Fruit fly (Drosophila melanogaster) whole organism, embryonic: ENCODE measurements around the gene CG31808.

Experiments
- Adf1 ChIP-seq: fragments of 200-800 bp; sonication (Bioruptor generic); IDR thresholded peaks from 2 replicates; pipeline ENCODE4 v1.3.6; 2022; ENCODE audit warnings: missing biosample characterization, missing genetic modification characterization
- Bteb2 ChIP-seq: fragments of 200-800 bp; sonication (Bioruptor generic); optimal IDR thresholded peaks from 2 replicates; lab custom pipeline; 2016; ENCODE audit warnings: missing biosample characterization, missing genetic modification characterization
- CG10147 ChIP-seq: fragments of 200-800 bp; sonication (Bioruptor generic); optimal IDR thresholded peaks from 2 replicates; lab custom pipeline; 2019; ENCODE audit warnings: missing biosample characterization, mild to moderate bottlenecking, missing genetic modification characterization, moderate library complexity
- CG10321 ChIP-seq: fragments of 200-800 bp; sonication (Bioruptor generic); IDR thresholded peaks from 2 replicates; pipeline ENCODE4 v1.3.6; 2022; ENCODE audit warnings: missing biosample characterization, missing genetic modification characterization
- CG11504 ChIP-seq: fragments of 200-800 bp; sonication (Bioruptor generic); optimal IDR thresholded peaks from 3 replicates; lab custom pipeline; 2019; ENCODE audit warnings: missing biosample characterization, mild to moderate bottlenecking, missing genetic modification characterization, moderate library complexity
- CG12219 ChIP-seq: fragments of 200-800 bp; sonication (Bioruptor generic); optimal IDR thresholded peaks from 3 replicates; lab custom pipeline; 2018; ENCODE audit warnings: missing biosample characterization, mild to moderate bottlenecking, missing genetic modification characterization
- CG12659 ChIP-seq: fragments of 200-800 bp; sonication (Bioruptor generic); optimal IDR thresholded peaks from 3 replicates; lab custom pipeline; 2017; ENCODE audit warnings: mild to moderate bottlenecking, missing biosample characterization, missing genetic modification reagents, missing genetic modification characterization
- CG12769 ChIP-seq: fragments of 200-800 bp; sonication (Bioruptor generic); optimal IDR thresholded peaks from 2 replicates; lab custom pipeline; 2019; ENCODE audit warnings: missing biosample characterization, mild to moderate bottlenecking, missing genetic modification characterization, moderate library complexity
- CG12942 ChIP-seq: fragments of 200-800 bp; sonication (Bioruptor generic); optimal IDR thresholded peaks from 3 replicates; lab custom pipeline; 2016; ENCODE audit warnings: missing biosample characterization, missing genetic modification characterization
- CG17612 ChIP-seq: fragments of 200-800 bp; sonication (Bioruptor generic); IDR thresholded peaks from 2 replicates; pipeline ENCODE4 v1.3.6; 2022; ENCODE audit warnings: missing biosample characterization, missing genetic modification characterization
- CG2116 ChIP-seq: fragments of 200-800 bp; sonication (Bioruptor generic); optimal IDR thresholded peaks from 3 replicates; lab custom pipeline; 2018; ENCODE audit warnings: missing biosample characterization, mild to moderate bottlenecking, missing genetic modification characterization
- CG33557 ChIP-seq: fragments of 200-800 bp; sonication (Bioruptor generic); optimal IDR thresholded peaks from 2 replicates; lab custom pipeline; 2019; ENCODE audit warnings: missing biosample characterization, mild to moderate bottlenecking, missing genetic modification characterization, moderate library complexity
- CG34376 ChIP-seq: fragments of 200-800 bp; sonication (Bioruptor generic); optimal IDR thresholded peaks from 2 replicates; lab custom pipeline; 2018; ENCODE audit warnings: missing biosample characterization, mild to moderate bottlenecking, missing genetic modification characterization
- CG3847 ChIP-seq: fragments of 200-800 bp; sonication (Bioruptor generic); IDR thresholded peaks from 2 replicates; pipeline ENCODE4 v1.3.6; 2022; ENCODE audit warnings: missing biosample characterization, missing genetic modification characterization
- CG4328 ChIP-seq: fragments of 200-800 bp; sonication (Bioruptor generic); optimal IDR thresholded peaks from 3 replicates; lab custom pipeline; 2017; ENCODE audit warnings: missing biosample characterization, missing genetic modification reagents, missing genetic modification characterization
- CG8359 ChIP-seq: fragments of 200-800 bp; sonication (Bioruptor generic); optimal IDR thresholded peaks from 2 replicates; lab custom pipeline; 2017; ENCODE audit warnings: missing biosample characterization, mild to moderate bottlenecking, missing genetic modification characterization, borderline replicate concordance
- CG9437 ChIP-seq: fragments of 200-800 bp; sonication (Bioruptor generic); optimal IDR thresholded peaks from 2 replicates; lab custom pipeline; 2018; ENCODE audit warnings: missing biosample characterization, mild to moderate bottlenecking, missing genetic modification characterization
- CTCF ChIP-seq: fragments of 200-800 bp; sonication (Bioruptor generic); optimal IDR thresholded peaks from 2 replicates; lab custom pipeline; 2017; ENCODE audit warnings: missing biosample characterization, mild to moderate bottlenecking, missing genetic modification characterization, moderate library complexity
- Chrac-16 ChIP-seq: fragments of 200-800 bp; sonication (Bioruptor generic); optimal IDR thresholded peaks from 3 replicates; lab custom pipeline; 2016; ENCODE audit warnings: missing biosample characterization, missing genetic modification characterization
- Dp ChIP-seq: fragments of 200-800 bp; sonication (Bioruptor generic); optimal IDR thresholded peaks from 2 replicates; lab custom pipeline; 2018; ENCODE audit warnings: missing biosample characterization, mild to moderate bottlenecking, missing genetic modification characterization, moderate library complexity
- Fer1 ChIP-seq: fragments of 200-800 bp; sonication (Bioruptor generic); optimal IDR thresholded peaks from 2 replicates; lab custom pipeline; 2017; ENCODE audit warnings: missing biosample characterization, mild to moderate bottlenecking, missing genetic modification characterization
- Fer3 ChIP-seq: fragments of 200-800 bp; sonication (Bioruptor generic); optimal IDR thresholded peaks from 2 replicates; lab custom pipeline; 2018; ENCODE audit warnings: missing biosample characterization, mild to moderate bottlenecking, missing genetic modification characterization, moderate library complexity
- Hr51 ChIP-seq, 2 experiments: fragments of 200-800 bp; sonication (Bioruptor generic); optimal IDR thresholded peaks; 2 replicates in 1 of 2; 3 replicates in 1 of 2; lab custom pipeline; 2016 to 2018; ENCODE audit warnings: missing biosample characterization in 2 of 2, missing genetic modification characterization in 2 of 2, mild to moderate bottlenecking in 1 of 2, moderate library complexity in 1 of 2
- Med ChIP-seq: fragments of 200-800 bp; sonication (Bioruptor generic); peaks from one replicate; lab custom pipeline; 2016; ENCODE audit warnings: missing biosample characterization, missing genetic modification characterization, mild to moderate bottlenecking, inconsistent platforms, moderate library complexity
- Myb ChIP-seq: fragments of 200-800 bp; sonication (Bioruptor generic); optimal IDR thresholded peaks from 2 replicates; lab custom pipeline; 2016; ENCODE audit warnings: missing biosample characterization, missing genetic modification characterization
- NFAT ChIP-seq: fragments of 200-800 bp; sonication (Bioruptor generic); IDR thresholded peaks from 2 replicates; pipeline ENCODE4 v1.3.6; 2022; ENCODE audit warnings: missing biosample characterization, missing genetic modification characterization
- Neu2 ChIP-seq: fragments of 200-800 bp; sonication (Bioruptor generic); optimal IDR thresholded peaks from 3 replicates; lab custom pipeline; 2016; ENCODE audit warnings: missing biosample characterization, missing genetic modification characterization, borderline replicate concordance
- Trl ChIP-seq, 3 experiments: fragments of >200 bp in 2 of 3; fragments of 200-800 bp in 1 of 3; sonication (Bioruptor generic) in 1 of 3; optimal IDR thresholded peaks; 2 replicates in 1 of 3; 3 replicates in 2 of 3; lab custom pipeline; 2016 to 2017; ENCODE audit warnings: missing biosample characterization in 1 of 3, missing genetic modification characterization in 1 of 3
- ac ChIP-seq: fragments of 200-800 bp; sonication (Bioruptor generic); optimal IDR thresholded peaks from 3 replicates; lab custom pipeline; 2017; ENCODE audit warnings: missing biosample characterization, mild to moderate bottlenecking, missing genetic modification characterization
- aop ChIP-seq: fragments of 200-800 bp; sonication (Bioruptor generic); IDR thresholded peaks from 2 replicates; pipeline ENCODE4 v1.3.6; 2022; ENCODE audit warnings: missing biosample characterization, missing genetic modification characterization
- bab2 ChIP-seq: fragments of 200-800 bp; sonication (Bioruptor generic); optimal IDR thresholded peaks from 2 replicates; lab custom pipeline; 2016; ENCODE audit warnings: missing biosample characterization, missing genetic modification characterization
- chinmo ChIP-seq: fragments of 200-800 bp; sonication (Bioruptor generic); IDR thresholded peaks from 4 replicates; pipeline ENCODE4 v1.3.6; 2022; ENCODE audit warnings: missing biosample characterization, missing genetic modification characterization; ENCODE audit not compliant: partially characterized antibody
- crol ChIP-seq: fragments of 200-800 bp; sonication (Bioruptor generic); IDR thresholded peaks from 2 replicates; pipeline ENCODE4 v1.3.6; 2022; ENCODE audit warnings: missing biosample characterization, missing genetic modification characterization
- dan ChIP-seq: fragments of 200-800 bp; sonication (Bioruptor generic); IDR thresholded peaks from 2 replicates; pipeline ENCODE4 v1.3.6; 2022; ENCODE audit warnings: missing biosample characterization, missing genetic modification characterization
- dati ChIP-seq: fragments of 200-800 bp; sonication (Bioruptor generic); IDR thresholded peaks from 2 replicates; pipeline ENCODE4 v1.3.6; 2022; ENCODE audit warnings: missing biosample characterization, missing genetic modification characterization
- ftz-f1 ChIP-seq: fragments of 200-800 bp; sonication (Bioruptor generic); optimal IDR thresholded peaks from 2 replicates; lab custom pipeline; 2016; ENCODE audit warnings: missing biosample characterization, missing genetic modification characterization
- knrl ChIP-seq: fragments of 200-800 bp; sonication (Bioruptor generic); IDR thresholded peaks from 3 replicates; pipeline ENCODE4 v1.3.6; 2022; ENCODE audit warnings: missing biosample characterization, missing genetic modification characterization; ENCODE audit not compliant: partially characterized antibody
- lab ChIP-seq: fragments of 200-800 bp; sonication (Bioruptor generic); optimal IDR thresholded peaks from 3 replicates; lab custom pipeline; 2017; ENCODE audit warnings: missing biosample characterization, missing genetic modification characterization, mild to moderate bottlenecking, moderate library complexity, missing genetic modification reagents
- lilli ChIP-seq: fragments of 200-800 bp; sonication (Bioruptor generic); optimal IDR thresholded peaks from 3 replicates; lab custom pipeline; 2016; ENCODE audit warnings: missing biosample characterization, missing genetic modification characterization
- lola ChIP-seq, 3 experiments: fragments of >200 bp in 2 of 3; fragments of 200-800 bp in 1 of 3; sonication (Bioruptor generic) in 1 of 3; optimal IDR thresholded peaks; 2 replicates each; lab custom pipeline; 2017 to 2019; ENCODE audit warnings: missing biosample characterization in 3 of 3, missing genetic modification characterization in 3 of 3, mild to moderate bottlenecking in 1 of 3, moderate library complexity in 1 of 3
- mirr ChIP-seq: fragments of 200-800 bp; sonication (Bioruptor generic); optimal IDR thresholded peaks from 3 replicates; lab custom pipeline; 2018; ENCODE audit warnings: missing biosample characterization, mild to moderate bottlenecking, missing genetic modification characterization
- onecut ChIP-seq: fragments of 200-800 bp; sonication (Bioruptor generic); IDR thresholded peaks from 2 replicates; pipeline ENCODE4 v1.3.6; 2022; ENCODE audit warnings: missing biosample characterization, missing genetic modification characterization
- sc ChIP-seq, 3 experiments: fragments of >200 bp in 2 of 3; fragments of 200-800 bp in 1 of 3; sonication (Bioruptor generic) in 1 of 3; optimal IDR thresholded peaks; 2 replicates in 2 of 3; 3 replicates in 1 of 3; lab custom pipeline; 2017; ENCODE audit warnings: mild to moderate bottlenecking in 1 of 3, missing biosample characterization in 1 of 3, missing genetic modification characterization in 1 of 3, missing genetic modification reagents in 1 of 3
- trem ChIP-seq: fragments of 200-800 bp; optimal IDR thresholded peaks from 3 replicates; lab custom pipeline; 2019; ENCODE audit warnings: missing biosample characterization, mild to moderate bottlenecking, missing genetic modification characterization, moderate library complexity
- z ChIP-seq: fragments of 200-800 bp; sonication (Bioruptor generic); IDR thresholded peaks from 3 replicates; pipeline ENCODE4 v1.3.6; 2022; ENCODE audit warnings: missing biosample characterization, missing genetic modification characterization
- zen ChIP-seq: fragments of 200-800 bp; sonication (Bioruptor generic); optimal IDR thresholded peaks from 3 replicates; lab custom pipeline; 2018; ENCODE audit warnings: missing biosample characterization, mild to moderate bottlenecking, missing genetic modification characterization, moderate library complexity
- zfh2 ChIP-seq: fragments of 200-800 bp; sonication (Bioruptor generic); optimal IDR thresholded peaks from 2 replicates; lab custom pipeline; 2016; ENCODE audit warnings: missing biosample characterization, missing genetic modification characterization

The CG31808 gene

DNA sequence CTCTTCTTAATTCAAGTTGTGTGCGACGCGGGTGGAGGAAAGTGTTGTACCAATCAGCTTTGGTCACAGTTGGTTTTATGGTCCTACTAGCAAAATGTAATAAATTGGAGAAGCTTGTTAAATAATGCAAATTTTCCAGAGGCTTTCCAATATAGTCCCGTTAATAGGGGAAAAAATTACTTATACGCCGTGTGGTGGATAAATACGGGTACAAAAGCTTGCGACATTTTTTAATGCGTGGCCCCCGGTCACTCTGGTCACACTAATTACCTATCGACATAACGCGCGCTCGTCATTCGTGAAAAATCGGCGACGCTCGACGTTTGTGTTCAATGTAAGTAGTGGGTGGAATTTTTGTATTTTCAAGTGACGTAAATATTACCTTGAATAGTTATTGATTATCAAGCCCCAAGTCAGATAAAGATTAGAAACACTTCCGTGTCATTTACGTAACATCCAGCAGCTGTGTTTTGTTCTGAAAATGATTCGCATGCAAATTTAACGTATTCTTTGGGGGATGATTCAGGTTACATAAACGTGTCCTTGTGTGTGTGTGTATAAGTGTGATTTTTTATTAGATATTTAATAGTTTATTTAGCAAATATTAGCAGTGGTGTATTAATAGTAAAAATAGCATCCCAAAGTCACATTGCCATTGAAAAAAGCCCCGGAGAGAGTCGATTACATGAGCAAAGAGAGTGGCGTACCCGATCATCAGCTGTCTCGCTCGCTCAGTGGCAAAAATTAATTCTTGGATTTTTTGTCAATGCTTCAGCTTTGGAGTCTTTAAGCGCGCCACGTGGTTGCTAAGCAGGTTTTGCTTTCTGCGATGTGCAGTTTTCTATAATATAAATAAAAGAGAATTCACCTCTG lies 3.9 kb upstream of the CG31808 start, which contains the start of gene Cyt-c-p (continued):
- TF ChIP-seq Dp (GFP tag; lab: Kevin White, UChicago) (peak; percentile 99), CG3847 (GFP tag; lab: Robert Waterston, UW) (peak; percentile 61), lola (GFP tag; optimal IDR thresholded peaks at IDR 0.05; lab: Kevin White, UChicago) (peak in 1 of 3 experiments; percentile 3), mirr (GFP tag; lab: Kevin White, UChicago) (peak; percentile 33), CG33557 (GFP tag; lab: Kevin White, UChicago) (peak; percentile 16), CG4328 (no peak), zen (peak; percentile 75), CG17612 (GFP tag; lab: Robert Waterston, UW) (no peak), CG12659 (GFP tag; lab: Kevin White, UChicago) (peak; percentile 81), CG10321 (GFP tag; lab: Robert Waterston, UW) (peak; percentile 11; the same call in 1 of the 2 replicates), Myb (peak; percentile 70), CG12942 (GFP tag; lab: Kevin White, UChicago) (no peak), sc (optimal IDR thresholded peaks at IDR 0.05; lab: Kevin White, UChicago) (no peak), sc (GFP tag; optimal IDR thresholded peaks at IDR 0.05; lab: Kevin White, UChicago) (no peak), CG11504 (tag; lab: Kevin White, UChicago) (peak; percentile 44), CG2116 (GFP tag; lab: Kevin White, UChicago) (peak; percentile 76), NFAT (peak; percentile 58; the same call in 1 of the 2 replicates), bab2 (no peak), dati (GFP tag; lab: Robert Waterston, UW) (no peak), crol (GFP tag; lab: Robert Waterston, UW) (0 out of 2 replicates have a peak, but pooled peaks have one; percentile 20), Fer1 (GFP tag; lab: Kevin White, UChicago) (peak; percentile 31), CG10147 (GFP tag; lab: Kevin White, UChicago) (peak; percentile 43), zfh2 (GFP tag; lab: Kevin White, UChicago) (no peak), CG8359 (no peak), ftz-f1 (GFP tag; lab: Kevin White, UChicago) (peak; percentile 89), Adf1 (GFP tag; lab: Robert Waterston, UW) (no peak; the same call in 1 of the 2 replicates), CG12219 (no peak), ac (no peak), Chrac-16 (GFP tag; lab: Kevin White, UChicago) (peak; percentile 2), dan (GFP tag; lab: Robert Waterston, UW) (no peak), aop (GFP tag; lab: Robert Waterston, UW) (no peak), CTCF (GFP tag; lab: Kevin White, UChicago) (peak; percentile 36), lab (GFP tag; lab: Kevin White, UChicago) (peak; percentile 64), Bteb2 (GFP tag; lab: Kevin White, UChicago) (peak; percentile 9), Neu2 (peak; percentile 86), CG9437 (GFP tag; lab: Kevin White, UChicago) (peak; percentile 48), trem (tag; lab: Kevin White, UChicago) (peak; percentile 76), knrl (GFP tag; lab: Robert Waterston, UW) (peak; percentile 61), chinmo (peak; percentile 31; the same call in 1 of the 4 replicates), lilli (GFP tag; lab: Kevin White, UChicago) (peak; percentile 38), Hr51 (GFP tag; optimal IDR thresholded peaks at IDR 0.05; lab: Kevin White, UChicago) (peak in 1 of 2 experiments; percentile 16), CG34376 (GFP tag; lab: Kevin White, UChicago) (peak; percentile 88), onecut (peak; percentile 26; the same call in 1 of the 2 replicates), Trl (optimal IDR thresholded peaks at IDR 0.05; lab: Kevin White, UChicago) (peak; percentile 40 to 71), Trl (GFP tag; optimal IDR thresholded peaks at IDR 0.05; lab: Kevin White, UChicago) (peak; percentile 8), z (GFP tag; lab: Robert Waterston, UW) (no peak), Med (GFP tag; lab: Kevin White, UChicago) (peak; percentile 89), CG12769 (peak; percentile 2), Fer3 (tag; lab: Kevin White, UChicago) (peak; percentile 44)
